Worm (Caenorhabditis elegans): ENCODE results near the gene Y75B8A.39.

DNA sequence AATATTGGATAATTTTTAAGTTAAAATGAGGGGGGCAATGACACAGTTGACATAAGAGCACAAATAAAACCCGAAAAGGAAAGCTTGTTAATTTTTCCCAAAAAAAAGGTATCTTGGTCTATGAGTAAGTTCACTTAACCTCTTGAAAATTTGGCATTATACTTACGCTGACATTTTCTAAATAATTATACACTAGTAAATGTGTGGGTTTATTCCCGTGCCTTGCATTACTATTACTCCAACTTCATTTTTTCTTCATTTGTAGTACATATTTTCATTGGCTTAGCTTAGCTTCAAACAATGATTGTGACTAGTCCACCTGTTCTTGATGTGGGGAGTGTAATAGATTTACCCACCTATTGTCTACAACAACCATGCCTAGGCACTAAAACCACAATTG lies 46.3 kb downstream of the Y75B8A.39 start, which contains the start of gene Y75B8A.34:
- TF ChIP-seq F13C5.2 (tag; optimal IDR thresholded peaks at IDR 0.05): no peak
- no peak for TF ChIP-seq ama-1 (optimal IDR thresholded peaks at IDR 0.05)
- no peak for TF ChIP-seq tbx-11 (GFP tag; IDR thresholded peaks at IDR 0.05)
- TF ChIP-seq sea-1 (GFP tag; conservative IDR thresholded peaks at IDR 0.05): no peak
- TF ChIP-seq tra-4 (tag; optimal IDR thresholded peaks at IDR 0.05): no peak
- no peak for TF ChIP-seq flt-1 (GFP tag; IDR thresholded peaks at IDR 0.05)
- no peak for TF ChIP-seq ets-7 (tag; optimal IDR thresholded peaks at IDR 0.05)
- no peak for TF ChIP-seq tbx-37 (GFP tag; conservative IDR thresholded peaks at IDR 0.05)
- no peak for TF ChIP-seq aly-1 (tag; optimal IDR thresholded peaks at IDR 0.05)
- TF ChIP-seq ceh-36 (tag; optimal IDR thresholded peaks at IDR 0.05): no peak
- no peak for TF ChIP-seq hnd-1 (tag; optimal IDR thresholded peaks at IDR 0.05)
- TF ChIP-seq scrt-1 (GFP tag; IDR thresholded peaks at IDR 0.05): no peak
- no peak for TF ChIP-seq hmbx-1 (tag; optimal IDR thresholded peaks at IDR 0.05)
- no peak for TF ChIP-seq pes-1 (GFP tag; IDR thresholded peaks at IDR 0.05)
